Worm (Caenorhabditis elegans): ENCODE data around the gene gly-14.

Gene gly-14

ce11 chrIII:3502215-3502838 is 9.3 kb upstream of the gly-14 start, which contains the start of gene M01F1.8:
Gene M01F1.8 (minus strand): TSS chrIII:3502549.
- no peak for TF ChIP-seq gmeb-1 (tag; optimal IDR thresholded peaks at IDR 0.05)
- no peak for TF ChIP-seq ceh-16 (tag; optimal IDR thresholded peaks at IDR 0.05)
- TF ChIP-seq elt-1 (tag; optimal IDR thresholded peaks at IDR 0.05): no peak
- no peak for TF ChIP-seq mbf-1 (tag; optimal IDR thresholded peaks at IDR 0.05)
- TF ChIP-seq sem-4 (tag; optimal IDR thresholded peaks at IDR 0.05): no peak
- no peak for TF ChIP-seq nhr-10 (tag; optimal IDR thresholded peaks at IDR 0.05)
- no peak for TF ChIP-seq ama-1 (optimal IDR thresholded peaks at IDR 0.05)
- TF ChIP-seq nhr-237 (tag; optimal IDR thresholded peaks at IDR 0.05): no peak
- TF ChIP-seq zag-1 (tag; optimal IDR thresholded peaks at IDR 0.05): no peak
- no peak for TF ChIP-seq sma-9 (GFP tag; optimal IDR thresholded peaks at IDR 0.05)
- no peak for TF ChIP-seq sma-9 (tag; optimal IDR thresholded peaks at IDR 0.05)

ce11 chrIII:3499850-3500249 is 6.8 kb upstream of the gly-14 start:
- TF ChIP-seq unc-55 (GFP tag; optimal IDR thresholded peaks at IDR 0.05) (peak; percentile 57), F13H6.1 (tag; optimal IDR thresholded peaks at IDR 0.05) (peak; percentile 16), ceh-82 (tag; optimal IDR thresholded peaks at IDR 0.05) (no peak), egl-27 (tag; optimal IDR thresholded peaks at IDR 0.05) (no peak), crh-2 (tag; optimal IDR thresholded peaks at IDR 0.05) (no peak), sma-3 (GFP tag; optimal IDR thresholded peaks at IDR 0.05) (peak; percentile 5), dmd-4 (tag; optimal IDR thresholded peaks at IDR 0.05) (no peak)

ce11 chrIII:3498957-3499356 is 5.9 kb upstream of the gly-14 start, which contains the start of gene M01F1.9:
Gene M01F1.9 (minus strand): TSS chrIII:3499057.
- TF ChIP-seq nhr-25 (tag; optimal IDR thresholded peaks at IDR 0.05) (no peak), ztf-11 (tag; optimal IDR thresholded peaks at IDR 0.05) (no peak), nhr-77 (tag; optimal IDR thresholded peaks at IDR 0.05) (no peak)

ce11 chrIII:3488224-3488623 is 4.8 kb downstream of the gly-14 start, which contains the start of gene C34C12.7:
Gene C34C12.7 (minus strand): TSS chrIII:3488341.
- TF ChIP-seq dmd-4 (tag; optimal IDR thresholded peaks at IDR 0.05): no peak
- TF ChIP-seq sma-9 (GFP tag; optimal IDR thresholded peaks at IDR 0.05): no peak
- TF ChIP-seq sma-9 (tag; optimal IDR thresholded peaks at IDR 0.05): no peak
- TF ChIP-seq F13H6.1 (tag; optimal IDR thresholded peaks at IDR 0.05): no peak
- TF ChIP-seq ceh-16 (tag; optimal IDR thresholded peaks at IDR 0.05): no peak
- no peak for TF ChIP-seq nhr-77 (tag; optimal IDR thresholded peaks at IDR 0.05)
- no peak for TF ChIP-seq elt-1 (tag; optimal IDR thresholded peaks at IDR 0.05)
- TF ChIP-seq nhr-6 (tag; optimal IDR thresholded peaks at IDR 0.05): no peak
- no peak for TF ChIP-seq ceh-82 (tag; optimal IDR thresholded peaks at IDR 0.05)
- no peak for TF ChIP-seq alr-1 (tag; optimal IDR thresholded peaks at IDR 0.05)
- no peak for TF ChIP-seq ama-1 (optimal IDR thresholded peaks at IDR 0.05)
- no peak for TF ChIP-seq lsy-2 (tag; optimal IDR thresholded peaks at IDR 0.05)
- no peak for TF ChIP-seq elt-3 (tag; optimal IDR thresholded peaks at IDR 0.05)
- TF ChIP-seq blmp-1 (tag; optimal IDR thresholded peaks at IDR 0.05; ENCODE audit: insufficient read depth): no peak
- no peak for TF ChIP-seq snpc-4 (tag; optimal IDR thresholded peaks at IDR 0.05)
- no peak for TF ChIP-seq aly-2 (tag; optimal IDR thresholded peaks at IDR 0.05)

DNA sequence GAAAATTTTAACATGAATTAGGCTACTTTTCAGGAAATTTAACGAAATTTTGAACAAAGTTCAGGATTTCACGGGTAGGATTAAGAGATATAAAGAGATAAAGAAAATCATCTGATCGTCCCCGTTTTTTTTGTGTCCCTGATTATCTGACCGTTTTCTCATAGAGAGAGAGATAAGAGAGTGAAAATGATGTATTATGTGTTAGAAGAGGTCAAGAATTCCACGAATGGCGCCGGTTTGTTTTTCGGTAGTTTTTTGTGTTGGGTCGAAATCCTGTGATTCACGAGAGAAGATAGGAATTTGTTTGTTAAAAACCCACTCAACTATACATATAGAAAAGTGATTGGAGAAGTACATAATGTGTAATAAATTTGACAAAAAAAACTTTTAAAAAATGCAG is 5.9 kb downstream of the gly-14 start:
- TF ChIP-seq lin-13 (GFP tag; optimal IDR thresholded peaks at IDR 0.05) (no peak), sma-9 (GFP tag; optimal IDR thresholded peaks at IDR 0.05) (no peak), sma-9 (tag; optimal IDR thresholded peaks at IDR 0.05) (no peak), ztf-4 (tag; optimal IDR thresholded peaks at IDR 0.05) (no peak), ztf-1 (GFP tag; conservative IDR thresholded peaks at IDR 0.05) (no peak), sma-3 (GFP tag; optimal IDR thresholded peaks at IDR 0.05) (no peak), nhr-21 (tag; optimal IDR thresholded peaks at IDR 0.05) (no peak), sem-4 (tag; optimal IDR thresholded peaks at IDR 0.05) (no peak), lin-39 (tag; optimal IDR thresholded peaks at IDR 0.05) (no peak), aly-2 (tag; optimal IDR thresholded peaks at IDR 0.05) (no peak), zag-1 (tag; optimal IDR thresholded peaks at IDR 0.05) (no peak)

ce11 chrIII:3486055-3486454 is 7.0 kb downstream of the gly-14 start:
- TF ChIP-seq ama-1 (optimal IDR thresholded peaks at IDR 0.05) (no peak), sma-3 (GFP tag; optimal IDR thresholded peaks at IDR 0.05) (peak; percentile 30), nhr-6 (tag; optimal IDR thresholded peaks at IDR 0.05) (no peak), blmp-1 (tag; optimal IDR thresholded peaks at IDR 0.05; ENCODE audit: insufficient read depth) (peak; percentile 55), nhr-12 (tag; optimal IDR thresholded peaks at IDR 0.05) (no peak), sma-9 (GFP tag; optimal IDR thresholded peaks at IDR 0.05) (no peak), sma-9 (tag; optimal IDR thresholded peaks at IDR 0.05) (no peak), sem-4 (tag; optimal IDR thresholded peaks at IDR 0.05) (no peak)
